Worm (Caenorhabditis elegans) whole organism, L4/young adult: ENCODE measurements around the gene srb-13.

ENCODE experiments used
- W03F9.2 ChIP-seq: fragments of 150-350 bp; optimal IDR thresholded peaks from 2 replicates; lab custom pipeline; 2014; ENCODE audit warnings: missing biosample characterization, missing genetic modification characterization
- him-1 ChIP-seq: sonication (generic microtip); optimal IDR thresholded peaks from 2 replicates; lab custom pipeline; 2016; ENCODE audit warnings: missing genotype, missing genetic modification reagents, missing genetic modification characterization, missing compliant biosample characterization

DNA sequence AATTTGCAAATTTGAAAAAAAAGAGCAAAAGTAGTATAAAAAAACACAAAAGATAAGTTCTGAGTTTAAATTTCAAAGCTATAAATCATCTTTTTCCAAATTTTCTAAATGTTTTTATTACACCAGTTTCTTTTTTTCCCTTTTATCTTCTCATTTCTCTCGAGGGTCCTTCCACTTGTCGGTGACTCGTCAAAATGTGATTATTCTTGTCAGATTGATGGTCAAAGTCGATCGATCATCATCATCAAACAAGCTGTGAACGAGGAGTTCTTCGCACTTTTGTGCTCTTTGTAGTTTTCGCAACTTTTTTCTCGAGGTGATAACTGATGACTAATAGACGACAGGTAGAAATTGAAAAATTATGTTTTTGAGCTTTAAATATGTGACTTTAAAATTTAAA lies 36.8 kb downstream of the srb-13 start:
- TF ChIP-seq him-1 (no peak), W03F9.2 (no peak)
